Worm (Caenorhabditis elegans): ENCODE measurements around the gene cpna-4.

The cpna-4 gene

ce11 chrIV:15361884-15362283, 540 bp downstream of the cpna-4 start:
- TF ChIP-seq F13C5.2 (tag; optimal IDR thresholded peaks at IDR 0.05): no peak
- TF ChIP-seq ets-7 (tag; optimal IDR thresholded peaks at IDR 0.05): no peak
- TF ChIP-seq aly-1 (tag; optimal IDR thresholded peaks at IDR 0.05): no peak
- no peak for TF ChIP-seq hnd-1 (tag; optimal IDR thresholded peaks at IDR 0.05)
- TF ChIP-seq sea-1 (GFP tag; conservative IDR thresholded peaks at IDR 0.05): no peak
- no peak for TF ChIP-seq scrt-1 (GFP tag; IDR thresholded peaks at IDR 0.05)
- TF ChIP-seq ceh-13 (GFP tag; optimal IDR thresholded peaks at IDR 0.05): no peak
- TF ChIP-seq ama-1 (optimal IDR thresholded peaks at IDR 0.05): no peak

ce11 chrIV:15377473-15377872, 16.1 kb downstream of the cpna-4 start:
- no peak for TF ChIP-seq ama-1 (optimal IDR thresholded peaks at IDR 0.05)
- TF ChIP-seq hnd-1 (tag; optimal IDR thresholded peaks at IDR 0.05): no peak
- no peak for TF ChIP-seq flt-1 (GFP tag; IDR thresholded peaks at IDR 0.05)
- no peak for TF ChIP-seq tbx-37 (GFP tag; conservative IDR thresholded peaks at IDR 0.05)
- TF ChIP-seq ceh-13 (GFP tag; optimal IDR thresholded peaks at IDR 0.05): no peak
- no peak for TF ChIP-seq tbx-11 (GFP tag; IDR thresholded peaks at IDR 0.05)
- TF ChIP-seq ets-7 (tag; optimal IDR thresholded peaks at IDR 0.05): no peak
- no peak for TF ChIP-seq pes-1 (GFP tag; IDR thresholded peaks at IDR 0.05)
- no peak for TF ChIP-seq B0310.2 (tag; optimal IDR thresholded peaks at IDR 0.05)
- no peak for TF ChIP-seq hmbx-1 (tag; optimal IDR thresholded peaks at IDR 0.05)
- TF ChIP-seq F13C5.2 (tag; optimal IDR thresholded peaks at IDR 0.05): no peak
- TF ChIP-seq aly-1 (tag; optimal IDR thresholded peaks at IDR 0.05): no peak
- no peak for TF ChIP-seq scrt-1 (GFP tag; IDR thresholded peaks at IDR 0.05)
- TF ChIP-seq hmg-4 (GFP tag; optimal IDR thresholded peaks at IDR 0.05): no peak
- TF ChIP-seq sea-1 (GFP tag; conservative IDR thresholded peaks at IDR 0.05): no peak
- TF ChIP-seq tra-4 (tag; optimal IDR thresholded peaks at IDR 0.05): no peak

- TF ChIP-seq hmbx-1 (tag; optimal IDR thresholded peaks at IDR 0.05) (no peak), F13C5.2 (tag; optimal IDR thresholded peaks at IDR 0.05) (no peak), B0310.2 (tag; optimal IDR thresholded peaks at IDR 0.05) (no peak)
These were observed 16.8 kb downstream of the cpna-4 start, which contains the start of gene Y73F8A.20 for ce11 chrIV:15378160-15378559. Gene Y73F8A.20, plus strand, starts transcription at chrIV:15378460.

- TF ChIP-seq tbx-11 (GFP tag; IDR thresholded peaks at IDR 0.05): no peak
- no peak for TF ChIP-seq ama-1 (optimal IDR thresholded peaks at IDR 0.05)
- no peak for TF ChIP-seq ets-7 (tag; optimal IDR thresholded peaks at IDR 0.05)
These were observed 20.5 kb downstream of the cpna-4 start for ce11 chrIV:15381826-15382225.

ce11 chrIV:15382539-15382938, 21.2 kb downstream of the cpna-4 start:
- TF ChIP-seq ama-1 (optimal IDR thresholded peaks at IDR 0.05) (no peak), F13C5.2 (tag; optimal IDR thresholded peaks at IDR 0.05) (no peak), ceh-13 (GFP tag; optimal IDR thresholded peaks at IDR 0.05) (no peak), hmbx-1 (tag; optimal IDR thresholded peaks at IDR 0.05) (no peak), aly-1 (tag; optimal IDR thresholded peaks at IDR 0.05) (no peak), B0310.2 (tag; optimal IDR thresholded peaks at IDR 0.05) (no peak), scrt-1 (GFP tag; IDR thresholded peaks at IDR 0.05) (no peak), hmg-4 (GFP tag; optimal IDR thresholded peaks at IDR 0.05) (no peak), pes-1 (GFP tag; IDR thresholded peaks at IDR 0.05) (no peak), hnd-1 (tag; optimal IDR thresholded peaks at IDR 0.05) (no peak), ets-7 (tag; optimal IDR thresholded peaks at IDR 0.05) (no peak), tbx-11 (GFP tag; IDR thresholded peaks at IDR 0.05) (no peak), ceh-36 (tag; optimal IDR thresholded peaks at IDR 0.05) (no peak), sea-1 (GFP tag; conservative IDR thresholded peaks at IDR 0.05) (no peak), tra-4 (tag; optimal IDR thresholded peaks at IDR 0.05) (no peak), tbx-37 (GFP tag; conservative IDR thresholded peaks at IDR 0.05) (no peak), flt-1 (GFP tag; IDR thresholded peaks at IDR 0.05) (no peak)

- no peak for TF ChIP-seq ets-7 (tag; optimal IDR thresholded peaks at IDR 0.05)
- TF ChIP-seq hmbx-1 (tag; optimal IDR thresholded peaks at IDR 0.05): no peak
- TF ChIP-seq scrt-1 (GFP tag; IDR thresholded peaks at IDR 0.05): no peak
- TF ChIP-seq ceh-36 (tag; optimal IDR thresholded peaks at IDR 0.05): no peak
- TF ChIP-seq aly-1 (tag; optimal IDR thresholded peaks at IDR 0.05): no peak
- TF ChIP-seq hmg-4 (GFP tag; optimal IDR thresholded peaks at IDR 0.05): no peak
- no peak for TF ChIP-seq B0310.2 (tag; optimal IDR thresholded peaks at IDR 0.05)
- TF ChIP-seq F13C5.2 (tag; optimal IDR thresholded peaks at IDR 0.05): no peak
- TF ChIP-seq tra-4 (tag; optimal IDR thresholded peaks at IDR 0.05): no peak
- TF ChIP-seq flt-1 (GFP tag; IDR thresholded peaks at IDR 0.05): no peak
- TF ChIP-seq ama-1 (optimal IDR thresholded peaks at IDR 0.05): no peak
- no peak for TF ChIP-seq tbx-11 (GFP tag; IDR thresholded peaks at IDR 0.05)
- TF ChIP-seq tbx-37 (GFP tag; conservative IDR thresholded peaks at IDR 0.05): no peak
- TF ChIP-seq ceh-13 (GFP tag; optimal IDR thresholded peaks at IDR 0.05): no peak
- no peak for TF ChIP-seq pes-1 (GFP tag; IDR thresholded peaks at IDR 0.05)
- no peak for TF ChIP-seq sea-1 (GFP tag; conservative IDR thresholded peaks at IDR 0.05)
- no peak for TF ChIP-seq hnd-1 (tag; optimal IDR thresholded peaks at IDR 0.05)
These were observed 23.8 kb downstream of the cpna-4 start for ce11 chrIV:15385181-15385580.

- no peak for TF ChIP-seq B0310.2 (tag; optimal IDR thresholded peaks at IDR 0.05)
- TF ChIP-seq hnd-1 (tag; optimal IDR thresholded peaks at IDR 0.05): no peak
- TF ChIP-seq aly-1 (tag; optimal IDR thresholded peaks at IDR 0.05): no peak
- TF ChIP-seq sea-1 (GFP tag; conservative IDR thresholded peaks at IDR 0.05): no peak
- TF ChIP-seq ama-1 (optimal IDR thresholded peaks at IDR 0.05): no peak
- TF ChIP-seq flt-1 (GFP tag; IDR thresholded peaks at IDR 0.05): no peak
- TF ChIP-seq hmg-4 (GFP tag; optimal IDR thresholded peaks at IDR 0.05): no peak
- no peak for TF ChIP-seq tra-4 (tag; optimal IDR thresholded peaks at IDR 0.05)
- TF ChIP-seq pes-1 (GFP tag; IDR thresholded peaks at IDR 0.05): no peak
- no peak for TF ChIP-seq scrt-1 (GFP tag; IDR thresholded peaks at IDR 0.05)
- no peak for TF ChIP-seq tbx-37 (GFP tag; conservative IDR thresholded peaks at IDR 0.05)
- no peak for TF ChIP-seq ceh-13 (GFP tag; optimal IDR thresholded peaks at IDR 0.05)
- TF ChIP-seq hmbx-1 (tag; optimal IDR thresholded peaks at IDR 0.05): no peak
- TF ChIP-seq F13C5.2 (tag; optimal IDR thresholded peaks at IDR 0.05): no peak
- TF ChIP-seq ceh-36 (tag; optimal IDR thresholded peaks at IDR 0.05): no peak
- no peak for TF ChIP-seq tbx-11 (GFP tag; IDR thresholded peaks at IDR 0.05)
- TF ChIP-seq ets-7 (tag; optimal IDR thresholded peaks at IDR 0.05): no peak
These were observed 29.6 kb downstream of the cpna-4 start, which contains the start of gene Y73F8A.1159 for ce11 chrIV:15390927-15391326. Gene Y73F8A.1159, minus strand, starts transcription at chrIV:15391027.

- TF ChIP-seq tra-4 (tag; optimal IDR thresholded peaks at IDR 0.05) (no peak), hnd-1 (tag; optimal IDR thresholded peaks at IDR 0.05) (no peak), scrt-1 (GFP tag; IDR thresholded peaks at IDR 0.05) (no peak), sea-1 (GFP tag; conservative IDR thresholded peaks at IDR 0.05) (no peak), tbx-11 (GFP tag; IDR thresholded peaks at IDR 0.05) (no peak)
These were observed 30.2 kb downstream of the cpna-4 start for ce11 chrIV:15391549-15391948.
